Worm (Caenorhabditis elegans) whole organism, late embryonic: ENCODE data around the gene F55B11.2.
A peak's percentile ranks its signal among the peaks of the same experiment; 100 is the strongest.

Experiments used
- C08G9.2 ChIP-seq: sonication (generic microtip); optimal IDR thresholded peaks from 2 replicates; lab custom pipeline; 2016; ENCODE audit warnings: mild to moderate bottlenecking, missing genetic modification characterization, moderate library complexity, missing compliant biosample characterization
- F13H6.1 ChIP-seq: sonication (generic microtip); optimal IDR thresholded peaks from 2 replicates; lab custom pipeline; 2016; ENCODE audit warnings: missing genetic modification characterization, missing compliant biosample characterization
- ahr-1 ChIP-seq: sonication (generic microtip); optimal IDR thresholded peaks from 2 replicates; lab custom pipeline; 2016; ENCODE audit warnings: missing genetic modification characterization, missing compliant biosample characterization
- ceh-14 ChIP-seq: sonication (generic microtip); optimal IDR thresholded peaks from 2 replicates; lab custom pipeline; 2016; ENCODE audit warnings: missing genotype, missing genetic modification characterization, missing compliant biosample characterization
- ceh-19 ChIP-seq: fragments of 200-800 bp; sonication (Bioruptor generic); optimal IDR thresholded peaks from 2 replicates; lab custom pipeline; 2018; ENCODE audit warnings: mild to moderate bottlenecking, missing genetic modification characterization, missing compliant biosample characterization
- ceh-31 ChIP-seq: sonication (generic microtip); optimal IDR thresholded peaks from 2 replicates; lab custom pipeline; 2016; ENCODE audit warnings: missing genetic modification characterization, missing compliant biosample characterization
- ceh-34 ChIP-seq: sonication (generic microtip); optimal IDR thresholded peaks from 2 replicates; lab custom pipeline; 2016; ENCODE audit warnings: mild to moderate bottlenecking, missing genetic modification characterization, missing compliant biosample characterization
- ceh-6 ChIP-seq: fragments of 200-800 bp; sonication (Bioruptor generic); optimal IDR thresholded peaks from 2 replicates; lab custom pipeline; 2018; ENCODE audit warnings: mild to moderate bottlenecking, missing genetic modification characterization, missing compliant biosample characterization
- ceh-9 ChIP-seq: sonication (generic microtip); optimal IDR thresholded peaks from 2 replicates; lab custom pipeline; 2016; ENCODE audit warnings: mild to moderate bottlenecking, missing genetic modification characterization, inconsistent platforms, missing compliant biosample characterization
- elt-4 ChIP-seq: sonication (generic microtip); optimal IDR thresholded peaks from 2 replicates; lab custom pipeline; 2016; ENCODE audit warnings: missing genetic modification characterization, missing compliant biosample characterization
- ets-4 ChIP-seq: sonication (generic microtip); optimal IDR thresholded peaks from 2 replicates; lab custom pipeline; 2016; ENCODE audit warnings: missing genetic modification characterization, missing compliant biosample characterization
- fkh-10 ChIP-seq: fragments of 150-350 bp; optimal IDR thresholded peaks from 2 replicates; lab custom pipeline; 2014; ENCODE audit warnings: missing biosample characterization, missing genetic modification reagents, missing genetic modification characterization
- fkh-6 ChIP-seq: sonication (generic microtip); optimal IDR thresholded peaks from 2 replicates; lab custom pipeline; 2016; ENCODE audit warnings: missing genetic modification characterization, missing compliant biosample characterization
- gmeb-2 ChIP-seq: sonication (generic microtip); optimal IDR thresholded peaks from 2 replicates; lab custom pipeline; 2016; ENCODE audit warnings: missing genetic modification characterization, inconsistent platforms, missing compliant biosample characterization
- hlh-13 ChIP-seq: fragments of 200-800 bp; sonication (Bioruptor generic); optimal IDR thresholded peaks from 2 replicates; lab custom pipeline; 2018; ENCODE audit warnings: mild to moderate bottlenecking, missing genetic modification characterization, missing compliant biosample characterization
- hlh-30 ChIP-seq: sonication (generic microtip); optimal IDR thresholded peaks from 2 replicates; lab custom pipeline; 2017; ENCODE audit warnings: antibody characterized with exemption, missing genetic modification characterization, missing compliant biosample characterization; ENCODE audit not compliant: insufficient read depth
- hlh-6 ChIP-seq: sonication (generic microtip); optimal IDR thresholded peaks from 2 replicates; lab custom pipeline; 2016; ENCODE audit warnings: missing genotype, missing genetic modification characterization, missing compliant biosample characterization
- madf-2 ChIP-seq: sonication (generic microtip); optimal IDR thresholded peaks from 2 replicates; lab custom pipeline; 2017; ENCODE audit warnings: missing genetic modification characterization, missing compliant biosample characterization
- nhr-11 ChIP-seq: fragments of 150-350 bp; optimal IDR thresholded peaks from 2 replicates; lab custom pipeline; 2014; ENCODE audit warnings: missing biosample characterization, missing genetic modification characterization
- nhr-232 ChIP-seq: sonication (generic microtip); optimal IDR thresholded peaks from 2 replicates; lab custom pipeline; 2016; ENCODE audit warnings: missing genetic modification characterization, missing compliant biosample characterization
- odd-2 ChIP-seq: sonication (generic microtip); optimal IDR thresholded peaks from 2 replicates; lab custom pipeline; 2017; ENCODE audit warnings: antibody characterized with exemption, mild to moderate bottlenecking, missing genetic modification characterization, missing compliant biosample characterization
- pax-1 ChIP-seq: fragments of 150-350 bp; optimal IDR thresholded peaks from 2 replicates; lab custom pipeline; 2014; ENCODE audit warnings: missing biosample characterization, missing genetic modification characterization
- pha-2 ChIP-seq: sonication (generic microtip); optimal IDR thresholded peaks from 2 replicates; lab custom pipeline; 2017; ENCODE audit warnings: mild to moderate bottlenecking, missing genetic modification characterization, missing compliant biosample characterization
- pha-4 ChIP-seq: fragments of 150-350 bp; optimal IDR thresholded peaks from 2 replicates; lab custom pipeline; 2018; ENCODE audit warnings: missing biosample characterization, missing genetic modification reagents, missing genetic modification characterization
- pqm-1 ChIP-seq: sonication (generic microtip); optimal IDR thresholded peaks from 2 replicates; lab custom pipeline; 2016; ENCODE audit warnings: missing genetic modification characterization, missing compliant biosample characterization
- pros-1 ChIP-seq: fragments of 150-350 bp; optimal IDR thresholded peaks from 2 replicates; lab custom pipeline; 2014; ENCODE audit warnings: missing biosample characterization, missing genetic modification reagents, missing genetic modification characterization
- sdc-2 ChIP-seq: sonication (generic microtip); optimal IDR thresholded peaks from 2 replicates; lab custom pipeline; 2016; ENCODE audit warnings: missing genotype, missing genetic modification characterization, missing compliant biosample characterization
- sox-2 ChIP-seq: fragments of 200-800 bp; sonication (Bioruptor generic); IDR thresholded peaks from 2 replicates; pipeline ENCODE4 v1.3.6; 2022; ENCODE audit warnings: missing genetic modification reagents, missing genetic modification characterization, missing compliant biosample characterization
- syd-9 ChIP-seq: sonication (generic microtip); optimal IDR thresholded peaks from 2 replicates; lab custom pipeline; 2016; ENCODE audit warnings: mild to moderate bottlenecking, missing genetic modification characterization, moderate library complexity, missing compliant biosample characterization
- tbx-2 ChIP-seq: sonication (generic microtip); optimal IDR thresholded peaks from 2 replicates; lab custom pipeline; 2016; ENCODE audit warnings: missing genetic modification characterization, missing compliant biosample characterization
- ttx-3 ChIP-seq: sonication (generic microtip); optimal IDR thresholded peaks from 2 replicates; lab custom pipeline; 2016; ENCODE audit warnings: missing genetic modification reagents, missing genetic modification characterization, missing compliant biosample characterization
- unc-42 ChIP-seq: sonication (generic microtip); optimal IDR thresholded peaks from 2 replicates; lab custom pipeline; 2016; ENCODE audit warnings: missing genotype, missing genetic modification characterization, missing compliant biosample characterization
- unc-55 ChIP-seq: sonication (generic microtip); optimal IDR thresholded peaks from 2 replicates; lab custom pipeline; 2017; ENCODE audit warnings: missing biosample characterization, missing genetic modification reagents, missing genetic modification characterization
- ztf-16 ChIP-seq: sonication (generic microtip); optimal IDR thresholded peaks from 2 replicates; lab custom pipeline; 2017; ENCODE audit warnings: missing genetic modification characterization, missing compliant biosample characterization

Gene F55B11.2

DNA sequence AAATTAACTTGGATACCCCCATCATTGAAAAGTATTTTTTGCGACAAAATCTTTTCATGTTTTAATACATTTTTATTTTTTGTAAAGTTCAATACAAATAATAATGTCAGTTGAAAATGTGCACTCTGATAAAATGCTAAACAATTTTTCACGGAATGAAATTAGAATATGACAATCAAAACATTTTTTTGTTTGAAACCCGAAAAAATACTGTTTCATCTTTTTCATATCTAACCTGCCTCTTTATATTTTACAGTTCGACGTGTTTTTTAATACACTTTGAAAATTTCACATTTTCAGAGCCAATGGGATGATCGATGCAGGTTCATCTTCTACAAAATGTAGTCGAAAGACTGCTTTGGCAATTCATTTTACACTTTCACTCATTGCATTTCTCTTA lies 29.3 kb downstream of the F55B11.2 start, which contains the start of gene clc-8:
TSS of gene clc-8 (plus strand) at position 301 of the 400 bp plus-strand sequence.
- no peak for TF ChIP-seq ttx-3 (tag; lab: Kevin White, UChicago)
- no peak for TF ChIP-seq ets-4 (tag; lab: Kevin White, UChicago)
- no peak for TF ChIP-seq ceh-6 (GFP tag; lab: Kevin White, UChicago)
- no peak for TF ChIP-seq nhr-11 (tag; lab: Kevin White, UChicago)
- no peak for TF ChIP-seq gmeb-2 (tag; lab: Kevin White, UChicago)
- no peak for TF ChIP-seq pha-4 (tag; lab: Kevin White, UChicago)
- TF ChIP-seq madf-2 (tag; lab: Kevin White, UChicago): no peak
- no peak for TF ChIP-seq ztf-16 (tag; lab: Kevin White, UChicago)
- TF ChIP-seq sox-2 (GFP tag; lab: Robert Waterston, UW): no peak
- no peak for TF ChIP-seq fkh-6 (tag; lab: Kevin White, UChicago)

- TF ChIP-seq ceh-31 (tag; lab: Kevin White, UChicago): peak; percentile 31
- TF ChIP-seq ceh-14 (tag; lab: Kevin White, UChicago): no peak
- TF ChIP-seq pros-1: peak; percentile 48
- TF ChIP-seq elt-4 (tag; lab: Kevin White, UChicago): no peak
Measured at ce11 chrIV:14391746-14392145, 31.3 kb downstream of the F55B11.2 start.

DNA sequence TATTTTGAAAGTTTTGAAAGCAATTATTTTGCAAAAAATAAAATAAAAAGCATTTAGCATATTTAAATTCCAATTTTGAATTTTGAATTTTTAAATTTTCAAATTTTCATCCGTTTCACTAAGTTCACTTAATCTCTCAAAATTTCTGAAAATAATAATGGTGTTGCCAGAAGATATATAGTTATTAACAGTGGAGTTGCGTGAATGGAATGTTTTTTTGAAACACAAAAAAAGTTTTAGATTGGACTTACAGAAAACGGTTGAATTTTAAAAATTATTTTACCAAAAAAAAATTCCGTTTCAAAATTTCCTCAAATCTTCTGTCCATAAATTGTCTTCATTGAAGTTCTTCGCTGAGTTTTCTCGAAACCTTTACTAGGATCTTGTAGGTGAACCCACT lies 31.8 kb downstream of the F55B11.2 start:
- TF ChIP-seq sox-2 (GFP tag; lab: Robert Waterston, UW) (no peak), ceh-19 (no peak), ceh-6 (GFP tag; lab: Kevin White, UChicago) (no peak), pqm-1 (no peak), nhr-232 (tag; lab: Kevin White, UChicago) (no peak)

DNA sequence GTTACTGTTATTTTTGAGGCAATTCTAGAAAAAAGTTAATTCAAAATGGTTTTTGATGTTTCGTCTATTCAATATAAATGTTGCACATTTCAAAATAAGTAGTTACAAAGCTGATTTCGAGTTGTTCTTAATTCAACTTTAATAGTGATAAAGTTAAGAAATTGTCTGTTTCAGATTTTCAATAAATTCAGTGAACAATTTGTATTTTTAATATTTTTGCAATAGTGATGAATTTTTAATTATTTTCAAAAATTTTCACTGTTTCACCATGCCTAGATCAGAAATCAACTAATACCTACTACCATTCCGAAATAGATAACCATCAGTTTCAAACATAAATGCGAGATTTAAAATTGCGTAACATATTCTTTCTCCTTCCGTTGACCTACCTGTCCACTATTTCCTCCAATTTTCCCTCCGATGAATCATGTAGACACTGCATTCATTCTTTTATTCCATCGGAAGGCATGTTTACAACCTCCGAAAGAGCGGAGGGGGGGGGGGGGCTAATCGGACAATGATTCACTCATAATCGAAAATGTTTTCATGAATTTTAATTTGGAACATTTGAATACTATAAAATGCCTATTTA lies 33.0 kb downstream of the F55B11.2 start:
- TF ChIP-seq fkh-10 (GFP tag; lab: Kevin White, UChicago) (no peak), unc-42 (no peak), nhr-11 (tag; lab: Kevin White, UChicago) (no peak), ceh-9 (no peak), pha-2 (tag; lab: Kevin White, UChicago) (no peak), hlh-13 (GFP tag; lab: Kevin White, UChicago) (no peak), unc-55 (GFP tag; lab: Kevin White, UChicago) (no peak), F13H6.1 (no peak), ceh-14 (tag; lab: Kevin White, UChicago) (no peak), odd-2 (tag; lab: Kevin White, UChicago) (no peak), C08G9.2 (no peak), ahr-1 (tag; lab: Kevin White, UChicago) (no peak)

DNA sequence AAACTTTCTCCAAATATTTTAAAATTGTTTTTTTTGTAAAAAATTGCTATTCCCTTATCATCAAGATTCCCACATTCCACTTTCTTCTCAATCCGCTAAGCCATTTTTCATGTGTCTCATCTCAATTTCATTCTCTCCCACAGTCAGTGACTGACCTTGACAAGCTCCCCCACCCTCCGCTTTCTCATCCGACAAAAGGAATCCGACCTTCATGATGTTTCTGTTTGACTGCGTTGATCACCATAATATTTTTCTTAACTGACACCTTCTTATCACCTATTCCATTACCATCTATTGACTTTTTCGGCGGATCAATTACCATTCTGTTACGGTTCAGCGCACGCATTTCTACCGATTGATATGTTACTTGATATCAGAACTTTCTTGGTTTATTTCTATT lies 34.0 kb downstream of the F55B11.2 start:
- no peak for TF ChIP-seq hlh-30
- TF ChIP-seq hlh-6 (tag; lab: Kevin White, UChicago): no peak
- no peak for TF ChIP-seq ets-4 (tag; lab: Kevin White, UChicago)
- TF ChIP-seq pax-1 (tag; lab: Kevin White, UChicago): no peak
- no peak for TF ChIP-seq sdc-2 (tag; lab: Kevin White, UChicago)
- TF ChIP-seq tbx-2 (tag; lab: Kevin White, UChicago): no peak
- TF ChIP-seq ceh-9: no peak
- no peak for TF ChIP-seq ceh-34 (tag; lab: Kevin White, UChicago)
- no peak for TF ChIP-seq syd-9
- TF ChIP-seq, all 69 proteins: peak for 0
